Worm (Caenorhabditis elegans): ENCODE measurements around the gene K01A11.1.

K01A11.1 gene

ce11 chrIII:3468384-3468783 lies 37.1 kb upstream of the K01A11.1 start:
- TF ChIP-seq cnd-1 (tag; optimal IDR thresholded peaks at IDR 0.05) (no peak), sptf-1 (tag; optimal IDR thresholded peaks at IDR 0.05) (no peak), sem-2 (GFP tag; optimal IDR thresholded peaks at IDR 0.05) (no peak), snpc-4 (tag; optimal IDR thresholded peaks at IDR 0.05) (no peak), ces-1 (GFP tag; optimal IDR thresholded peaks at IDR 0.05) (no peak), ceh-43 (GFP tag; optimal IDR thresholded peaks at IDR 0.05) (no peak), nhr-12 (tag; optimal IDR thresholded peaks at IDR 0.05) (no peak), drap-1 (GFP tag; optimal IDR thresholded peaks at IDR 0.05) (no peak), bed-3 (GFP tag; optimal IDR thresholded peaks at IDR 0.05) (no peak), lin-13 (tag; optimal IDR thresholded peaks at IDR 0.05) (no peak), mls-2 (tag; optimal IDR thresholded peaks at IDR 0.05) (no peak), nhr-237 (tag; optimal IDR thresholded peaks at IDR 0.05) (no peak), ceh-83 (GFP tag; optimal IDR thresholded peaks at IDR 0.05) (no peak), lin-32 (GFP tag; optimal IDR thresholded peaks at IDR 0.05) (no peak), unc-39 (tag; optimal IDR thresholded peaks at IDR 0.05) (no peak), elt-3 (tag; optimal IDR thresholded peaks at IDR 0.05) (no peak), ceh-39 (tag; optimal IDR thresholded peaks at IDR 0.05) (no peak)

ce11 chrIII:3467013-3467412 lies 35.7 kb upstream of the K01A11.1 start:
- TF ChIP-seq mls-2 (tag; optimal IDR thresholded peaks at IDR 0.05) (no peak), drap-1 (GFP tag; optimal IDR thresholded peaks at IDR 0.05) (no peak), flh-1 (GFP tag; optimal IDR thresholded peaks at IDR 0.05) (no peak), nhr-2 (tag; optimal IDR thresholded peaks at IDR 0.05) (no peak), ces-1 (GFP tag; optimal IDR thresholded peaks at IDR 0.05) (no peak), ceh-39 (tag; optimal IDR thresholded peaks at IDR 0.05) (no peak), bed-3 (GFP tag; optimal IDR thresholded peaks at IDR 0.05) (no peak), lsy-2 (tag; optimal IDR thresholded peaks at IDR 0.05) (no peak), unc-39 (tag; optimal IDR thresholded peaks at IDR 0.05) (no peak), unc-120 (tag; optimal IDR thresholded peaks at IDR 0.05; ENCODE audit: poor library complexity, severe bottlenecking) (no peak), lin-32 (GFP tag; optimal IDR thresholded peaks at IDR 0.05) (no peak), sptf-1 (tag; optimal IDR thresholded peaks at IDR 0.05) (no peak), M03D4.4 (tag; optimal IDR thresholded peaks at IDR 0.05) (no peak), nhr-12 (tag; optimal IDR thresholded peaks at IDR 0.05) (no peak), nhr-237 (tag; optimal IDR thresholded peaks at IDR 0.05) (no peak), elt-1 (tag; optimal IDR thresholded peaks at IDR 0.05; ENCODE audit: borderline replicate concordance, insufficient read depth) (no peak), sem-2 (GFP tag; optimal IDR thresholded peaks at IDR 0.05) (no peak), cnd-1 (tag; optimal IDR thresholded peaks at IDR 0.05) (no peak), pha-4 (tag; optimal IDR thresholded peaks at IDR 0.05) (no peak)

ce11 chrIII:3461403-3461802 lies 30.1 kb upstream of the K01A11.1 start, which contains the start of gene pph-6:
Gene pph-6, plus strand, starts transcription at chrIII:3461703.
- TF ChIP-seq lin-13 (tag; optimal IDR thresholded peaks at IDR 0.05) (no peak), ces-1 (GFP tag; optimal IDR thresholded peaks at IDR 0.05) (no peak), elt-3 (tag; optimal IDR thresholded peaks at IDR 0.05) (no peak), pha-4 (tag; optimal IDR thresholded peaks at IDR 0.05) (no peak), nhr-28 (tag; optimal IDR thresholded peaks at IDR 0.05) (no peak), bed-3 (GFP tag; optimal IDR thresholded peaks at IDR 0.05) (no peak), tbx-8 (GFP tag; optimal IDR thresholded peaks at IDR 0.05) (no peak), hlh-1 (tag; optimal IDR thresholded peaks at IDR 0.05) (no peak), unc-62 (GFP tag; optimal IDR thresholded peaks at IDR 0.05) (no peak), drap-1 (GFP tag; optimal IDR thresholded peaks at IDR 0.05) (no peak), nhr-76 (tag; optimal IDR thresholded peaks at IDR 0.05) (no peak), nhr-2 (tag; optimal IDR thresholded peaks at IDR 0.05) (no peak), ceh-39 (tag; optimal IDR thresholded peaks at IDR 0.05) (no peak), unc-39 (tag; optimal IDR thresholded peaks at IDR 0.05) (no peak), lin-32 (GFP tag; optimal IDR thresholded peaks at IDR 0.05) (no peak)

ce11 chrIII:3460061-3460460 lies 28.8 kb upstream of the K01A11.1 start, which contains the start of gene C34C12.8:
Gene C34C12.8, plus strand, starts transcription at chrIII:3460406.
- TF ChIP-seq lin-13 (tag; optimal IDR thresholded peaks at IDR 0.05), result peak; percentile 95
- TF ChIP-seq ces-1 (GFP tag; optimal IDR thresholded peaks at IDR 0.05), result peak; percentile 92
- TF ChIP-seq snpc-4 (tag; optimal IDR thresholded peaks at IDR 0.05), result no peak
- peak; percentile 4 for TF ChIP-seq nhr-28 (tag; optimal IDR thresholded peaks at IDR 0.05)
- no peak for TF ChIP-seq bed-3 (GFP tag; optimal IDR thresholded peaks at IDR 0.05)
- TF ChIP-seq nhr-237 (tag; optimal IDR thresholded peaks at IDR 0.05), result peak; percentile 80
- peak; percentile 90 for TF ChIP-seq pha-4 (tag; optimal IDR thresholded peaks at IDR 0.05)
- TF ChIP-seq unc-62 (GFP tag; optimal IDR thresholded peaks at IDR 0.05), result peak; percentile 3
- TF ChIP-seq nhr-2 (tag; optimal IDR thresholded peaks at IDR 0.05), result no peak
- no peak for TF ChIP-seq nhr-76 (tag; optimal IDR thresholded peaks at IDR 0.05)
- peak; percentile 62 for TF ChIP-seq ceh-39 (tag; optimal IDR thresholded peaks at IDR 0.05)
- no peak for TF ChIP-seq blmp-1 (tag; optimal IDR thresholded peaks at IDR 0.05)
- no peak for TF ChIP-seq lin-32 (GFP tag; optimal IDR thresholded peaks at IDR 0.05)
- peak; percentile 56 for TF ChIP-seq cnd-1 (tag; optimal IDR thresholded peaks at IDR 0.05)
- no peak for TF ChIP-seq flh-1 (GFP tag; optimal IDR thresholded peaks at IDR 0.05)
- TF ChIP-seq ham-2 (GFP tag; optimal IDR thresholded peaks at IDR 0.05), result no peak
- no peak for TF ChIP-seq ztf-11 (tag; optimal IDR thresholded peaks at IDR 0.05)
- no peak for TF ChIP-seq mab-5 (tag; optimal IDR thresholded peaks at IDR 0.05)
- TF ChIP-seq sem-2 (GFP tag; optimal IDR thresholded peaks at IDR 0.05), result no peak
- peak; percentile 67 for TF ChIP-seq M03D4.4 (tag; optimal IDR thresholded peaks at IDR 0.05)
- peak; percentile 42 for TF ChIP-seq hlh-1 (tag; optimal IDR thresholded peaks at IDR 0.05)
- peak; percentile 90 for TF ChIP-seq mep-1 (tag; optimal IDR thresholded peaks at IDR 0.05)
- TF ChIP-seq sptf-1 (tag; optimal IDR thresholded peaks at IDR 0.05), result peak; percentile 67
- no peak for TF ChIP-seq unc-39 (tag; optimal IDR thresholded peaks at IDR 0.05)
- peak; percentile 51 for TF ChIP-seq mls-2 (tag; optimal IDR thresholded peaks at IDR 0.05)
- no peak for TF ChIP-seq elt-1 (tag; optimal IDR thresholded peaks at IDR 0.05; ENCODE audit: borderline replicate concordance, insufficient read depth)
- TF ChIP-seq elt-3 (tag; optimal IDR thresholded peaks at IDR 0.05), result no peak
- TF ChIP-seq unc-120 (tag; optimal IDR thresholded peaks at IDR 0.05; ENCODE audit: poor library complexity, severe bottlenecking), result peak; percentile 1
- peak; percentile 32 for TF ChIP-seq ceh-43 (GFP tag; optimal IDR thresholded peaks at IDR 0.05)
- TF ChIP-seq ceh-83 (GFP tag; optimal IDR thresholded peaks at IDR 0.05), result no peak
- TF ChIP-seq zip-8 (tag; optimal IDR thresholded peaks at IDR 0.05), result no peak
- no peak for TF ChIP-seq nhr-12 (tag; optimal IDR thresholded peaks at IDR 0.05)
- peak; percentile 37 for TF ChIP-seq tbx-8 (GFP tag; optimal IDR thresholded peaks at IDR 0.05)
- TF ChIP-seq drap-1 (GFP tag; optimal IDR thresholded peaks at IDR 0.05), result peak; percentile 39
- TF ChIP-seq lsy-2 (tag; optimal IDR thresholded peaks at IDR 0.05), result peak; percentile 88
